Fruit fly (Drosophila melanogaster) whole organism, embryonic: ENCODE measurements around the gene IRSp53.

Experiments used
- Abd-B ChIP-seq: fragments of 200-800 bp; sonication (Bioruptor generic); optimal IDR thresholded peaks from 2 replicates; lab custom pipeline; 2018; ENCODE audit warnings: missing biosample characterization, mild to moderate bottlenecking, missing genetic modification characterization, moderate library complexity
- CG10209 ChIP-seq: fragments of 200-800 bp; sonication (Bioruptor generic); optimal IDR thresholded peaks from 3 replicates; lab custom pipeline; 2017; ENCODE audit warnings: missing biosample characterization, mild to moderate bottlenecking, missing genetic modification characterization, missing genetic modification reagents
- CG1024 ChIP-seq: fragments of 200-800 bp; sonication (Bioruptor generic); IDR thresholded peaks from 2 replicates; pipeline ENCODE4 v1.3.6; 2022; ENCODE audit warnings: missing biosample characterization, missing genetic modification characterization
- CG12071 ChIP-seq: fragments of 200-800 bp; sonication (Bioruptor generic); optimal IDR thresholded peaks from 3 replicates; lab custom pipeline; 2018; ENCODE audit warnings: missing biosample characterization, mild to moderate bottlenecking, missing genetic modification characterization
- CG1233 ChIP-seq: fragments of 200-800 bp; sonication (Bioruptor generic); optimal IDR thresholded peaks from 4 replicates; lab custom pipeline; 2018; ENCODE audit warnings: missing biosample characterization, mild to moderate bottlenecking, missing genetic modification characterization
- CG14710 ChIP-seq: fragments of 200-800 bp; sonication (Bioruptor generic); optimal IDR thresholded peaks from 3 replicates; lab custom pipeline; 2019; ENCODE audit warnings: missing biosample characterization, mild to moderate bottlenecking, missing genetic modification characterization, moderate library complexity
- CG17186 ChIP-seq: fragments of 200-800 bp; sonication (Bioruptor generic); optimal IDR thresholded peaks from 3 replicates; lab custom pipeline; 2017; ENCODE audit warnings: missing biosample characterization, missing genetic modification reagents, missing genetic modification characterization
- CG17359 ChIP-seq: fragments of 200-800 bp; sonication (Bioruptor generic); optimal IDR thresholded peaks from 3 replicates; lab custom pipeline; 2018; ENCODE audit warnings: missing biosample characterization, mild to moderate bottlenecking, missing genetic modification characterization, moderate library complexity
- CG2120 ChIP-seq: fragments of 200-800 bp; sonication (Bioruptor generic); optimal IDR thresholded peaks from 3 replicates; lab custom pipeline; 2016; ENCODE audit warnings: missing biosample characterization, missing genetic modification characterization
- CG32532 ChIP-seq: fragments of 200-800 bp; sonication (Bioruptor generic); IDR thresholded peaks from 2 replicates; pipeline ENCODE4 v1.3.6; 2022; ENCODE audit warnings: missing biosample characterization, missing genetic modification characterization
- CG3407 ChIP-seq: fragments of 200-800 bp; sonication (Bioruptor generic); optimal IDR thresholded peaks from 2 replicates; lab custom pipeline; 2018; ENCODE audit warnings: missing biosample characterization, mild to moderate bottlenecking, missing genetic modification characterization
- CG3995 ChIP-seq: fragments of 200-800 bp; sonication (Bioruptor generic); optimal IDR thresholded peaks from 3 replicates; lab custom pipeline; 2016; ENCODE audit warnings: missing biosample characterization, missing genetic modification characterization
- Dfd ChIP-seq, 2 experiments: fragments of >200 bp; optimal IDR thresholded peaks; 2 replicates each; lab custom pipeline; 2017; ENCODE audit warnings: missing biosample characterization in 2 of 2, missing genetic modification characterization in 2 of 2
- Ets65A ChIP-seq: fragments of 200-800 bp; sonication (Bioruptor generic); peaks from one replicate; lab custom pipeline; 2016; ENCODE audit warnings: missing biosample characterization, missing genetic modification characterization
- Fer3 ChIP-seq: fragments of 200-800 bp; sonication (Bioruptor generic); optimal IDR thresholded peaks from 2 replicates; lab custom pipeline; 2018; ENCODE audit warnings: missing biosample characterization, mild to moderate bottlenecking, missing genetic modification characterization, moderate library complexity
- Med ChIP-seq: fragments of 200-800 bp; sonication (Bioruptor generic); peaks from one replicate; lab custom pipeline; 2016; ENCODE audit warnings: missing biosample characterization, missing genetic modification characterization, mild to moderate bottlenecking, inconsistent platforms, moderate library complexity
- Meics ChIP-seq: fragments of 200-800 bp; sonication (Bioruptor generic); optimal IDR thresholded peaks from 2 replicates; lab custom pipeline; 2017; ENCODE audit warnings: missing biosample characterization, mild to moderate bottlenecking, missing genetic modification characterization
- NC2β ChIP-seq: fragments of 200-800 bp; sonication (Bioruptor generic); optimal IDR thresholded peaks from 2 replicates; lab custom pipeline; 2016; ENCODE audit warnings: missing biosample characterization, missing genetic modification characterization
- NFAT ChIP-seq: fragments of 200-800 bp; sonication (Bioruptor generic); IDR thresholded peaks from 2 replicates; pipeline ENCODE4 v1.3.6; 2022; ENCODE audit warnings: missing biosample characterization, missing genetic modification characterization
- NfI ChIP-seq: fragments of 200-800 bp; sonication (Bioruptor generic); optimal IDR thresholded peaks from 3 replicates; lab custom pipeline; 2018; ENCODE audit warnings: missing biosample characterization, mild to moderate bottlenecking, missing genetic modification characterization, moderate library complexity
- Taf1 ChIP-seq: fragments of 200-800 bp; sonication (Bioruptor generic); IDR thresholded peaks from 2 replicates; pipeline ENCODE4 v1.3.6; 2022; ENCODE audit warnings: missing biosample characterization, missing genetic modification characterization
- bbx ChIP-seq: fragments of 200-800 bp; sonication (Bioruptor generic); IDR thresholded peaks from 2 replicates; pipeline ENCODE4 v1.3.6; 2022; ENCODE audit warnings: missing biosample characterization, missing genetic modification characterization; ENCODE audit not compliant: partially characterized antibody
- bcd ChIP-seq: fragments of 200-800 bp; sonication (Bioruptor generic); optimal IDR thresholded peaks from 2 replicates; lab custom pipeline; 2017; ENCODE audit warnings: missing biosample characterization, mild to moderate bottlenecking, missing genetic modification characterization
- btn ChIP-seq: fragments of 200-800 bp; sonication (Bioruptor generic); optimal IDR thresholded peaks from 2 replicates; lab custom pipeline; 2016; ENCODE audit warnings: missing biosample characterization, missing genetic modification characterization
- cad ChIP-seq: fragments of >200 bp; optimal IDR thresholded peaks from 2 replicates; lab custom pipeline; 2017; ENCODE audit warnings: missing biosample characterization, missing genetic modification characterization
- cas ChIP-seq: fragments of 200-800 bp; sonication (Bioruptor generic); IDR thresholded peaks from 2 replicates; pipeline ENCODE4 v1.3.6; 2022; ENCODE audit warnings: missing biosample characterization, missing genetic modification characterization
- caup ChIP-seq: fragments of 200-800 bp; sonication (Bioruptor generic); optimal IDR thresholded peaks from 3 replicates; lab custom pipeline; 2017; ENCODE audit warnings: missing biosample characterization, mild to moderate bottlenecking, missing genetic modification characterization, moderate library complexity; ENCODE audit not compliant: severe bottlenecking
- da ChIP-seq: fragments of 200-800 bp; sonication (Bioruptor generic); optimal IDR thresholded peaks from 2 replicates; lab custom pipeline; 2016; ENCODE audit warnings: missing biosample characterization, missing genetic modification characterization
- dm ChIP-seq: fragments of 200-800 bp; sonication (Bioruptor generic); optimal IDR thresholded peaks from 3 replicates; lab custom pipeline; 2016; ENCODE audit warnings: missing biosample characterization, missing genetic modification characterization
- dysf ChIP-seq: fragments of 200-800 bp; sonication (Bioruptor generic); IDR thresholded peaks from 3 replicates; pipeline ENCODE4 v1.3.6; 2022; ENCODE audit warnings: missing biosample characterization, missing genetic modification characterization
- en ChIP-seq: fragments of 200-800 bp; sonication (Bioruptor generic); optimal IDR thresholded peaks from 2 replicates; lab custom pipeline; 2016; ENCODE audit warnings: missing biosample characterization, missing genetic modification characterization
- gem ChIP-seq: fragments of 200-800 bp; sonication (Bioruptor generic); optimal IDR thresholded peaks from 2 replicates; lab custom pipeline; 2019; ENCODE audit warnings: missing biosample characterization, mild to moderate bottlenecking, missing genetic modification characterization, moderate library complexity
- grau ChIP-seq: fragments of 200-800 bp; optimal IDR thresholded peaks from 3 replicates; lab custom pipeline; 2019; ENCODE audit warnings: missing biosample characterization, mild to moderate bottlenecking, missing genetic modification characterization, moderate library complexity
- her ChIP-seq: fragments of 200-800 bp; sonication (Bioruptor generic); optimal IDR thresholded peaks from 2 replicates; lab custom pipeline; 2016; ENCODE audit warnings: missing biosample characterization, missing genetic modification characterization
- hkb ChIP-seq, 2 experiments: fragments of 200-800 bp in 1 of 2; fragments of >200 bp in 1 of 2; sonication (Bioruptor generic) in 1 of 2; IDR thresholded peaks in 1 of 2; optimal IDR thresholded peaks in 1 of 2; 2 replicates each; pipeline versions ENCODE4 v1.3.6 to Lab custom; 2017 to 2022; ENCODE audit warnings: missing biosample characterization in 1 of 2, missing genetic modification characterization in 1 of 2
- jigr1 ChIP-seq: fragments of 200-800 bp; sonication (Bioruptor generic); IDR thresholded peaks from 3 replicates; pipeline ENCODE4 v1.3.6; 2022; ENCODE audit warnings: missing biosample characterization, missing genetic modification characterization
- lab ChIP-seq: fragments of 200-800 bp; sonication (Bioruptor generic); optimal IDR thresholded peaks from 3 replicates; lab custom pipeline; 2017; ENCODE audit warnings: missing biosample characterization, missing genetic modification characterization, mild to moderate bottlenecking, moderate library complexity, missing genetic modification reagents
- luna ChIP-seq: fragments of 200-800 bp; sonication (Bioruptor generic); optimal IDR thresholded peaks from 2 replicates; lab custom pipeline; 2016; ENCODE audit warnings: missing biosample characterization, missing genetic modification characterization
- mam ChIP-seq: fragments of 200-800 bp; sonication (Bioruptor generic); optimal IDR thresholded peaks from 3 replicates; lab custom pipeline; 2016; ENCODE audit warnings: missing biosample characterization, missing genetic modification characterization
- nau ChIP-seq: fragments of 200-800 bp; sonication (Bioruptor generic); optimal IDR thresholded peaks from 3 replicates; lab custom pipeline; 2017; ENCODE audit warnings: missing biosample characterization, mild to moderate bottlenecking, missing genetic modification characterization, missing genetic modification reagents
- pum ChIP-seq: fragments of 200-800 bp; sonication (Bioruptor generic); optimal IDR thresholded peaks from 2 replicates; lab custom pipeline; 2016; ENCODE audit warnings: missing biosample characterization, missing genetic modification characterization
- pzg ChIP-seq: fragments of 200-800 bp; sonication (Bioruptor generic); optimal IDR thresholded peaks from 3 replicates; lab custom pipeline; 2018; ENCODE audit warnings: missing biosample characterization, mild to moderate bottlenecking, missing genetic modification characterization, moderate library complexity
- row ChIP-seq: fragments of 200-800 bp; sonication (Bioruptor generic); IDR thresholded peaks from 3 replicates; pipeline ENCODE4 v1.3.6; 2022; ENCODE audit warnings: missing biosample characterization, missing genetic modification characterization
- slbo ChIP-seq: fragments of 200-800 bp; sonication (Bioruptor generic); IDR thresholded peaks from 2 replicates; pipeline ENCODE4 v1.3.6; 2022; ENCODE audit warnings: missing biosample characterization, missing genetic modification characterization
- trem ChIP-seq: fragments of 200-800 bp; optimal IDR thresholded peaks from 3 replicates; lab custom pipeline; 2019; ENCODE audit warnings: missing biosample characterization, mild to moderate bottlenecking, missing genetic modification characterization, moderate library complexity
- ttk ChIP-seq: fragments of 200-800 bp; sonication (Bioruptor generic); IDR thresholded peaks from 2 replicates; pipeline ENCODE4 v2.1.2; 2022; ENCODE audit warnings: missing biosample characterization, missing genetic modification characterization
- usp ChIP-seq: fragments of >200 bp; optimal IDR thresholded peaks from 2 replicates; lab custom pipeline; 2017; ENCODE audit warnings: missing biosample characterization, missing genetic modification characterization
- zen ChIP-seq: fragments of 200-800 bp; sonication (Bioruptor generic); optimal IDR thresholded peaks from 3 replicates; lab custom pipeline; 2018; ENCODE audit warnings: missing biosample characterization, mild to moderate bottlenecking, missing genetic modification characterization, moderate library complexity
- zfh2 ChIP-seq: fragments of 200-800 bp; sonication (Bioruptor generic); optimal IDR thresholded peaks from 2 replicates; lab custom pipeline; 2016; ENCODE audit warnings: missing biosample characterization, missing genetic modification characterization

IRSp53 gene

dm6 chr3L:11125636-11126532 is 10.0 kb upstream of the IRSp53 start:
- TF ChIP-seq CG12071 (GFP tag; lab: Kevin White, UChicago) (no peak), CG3995 (GFP tag; lab: Kevin White, UChicago) (no peak), luna (GFP tag; lab: Kevin White, UChicago) (no peak), btn (GFP tag; lab: Kevin White, UChicago) (no peak), CG17186 (GFP tag; lab: Kevin White, UChicago) (no peak), nau (GFP tag; lab: Kevin White, UChicago) (no peak), hkb (optimal IDR thresholded peaks at IDR 0.05; lab: Kevin White, UChicago) (no peak), hkb (GFP tag; IDR thresholded peaks at IDR 0.05; lab: Robert Waterston, UW) (no peak), NfI (GFP tag; lab: Kevin White, UChicago) (no peak), lab (GFP tag; lab: Kevin White, UChicago) (peak; percentile 60), Dfd (GFP tag; optimal IDR thresholded peaks at IDR 0.05; lab: Kevin White, UChicago) (no peak), Med (peak; percentile 79), CG17359 (tag; lab: Kevin White, UChicago) (no peak), grau (tag; lab: Kevin White, UChicago) (peak; percentile 81), row (peak; percentile 16; the same call in 1 of the 3 replicates), en (GFP tag; lab: Kevin White, UChicago) (no peak), dysf (0 out of 3 replicates have a peak, but pooled peaks have one; percentile 29), usp (GFP tag; lab: Kevin White, UChicago) (no peak), Ets65A (no peak), NFAT (0 out of 2 replicates have a peak, but pooled peaks have one; percentile 16), zen (tag; lab: Kevin White, UChicago) (peak; percentile 20), gem (tag; lab: Kevin White, UChicago) (peak; percentile 43), CG1024 (GFP tag; lab: Robert Waterston, UW) (no peak), cad (GFP tag; lab: Kevin White, UChicago) (peak; percentile 36), da (no peak), cas (GFP tag; lab: Robert Waterston, UW) (no peak), trem (tag; lab: Kevin White, UChicago) (peak; percentile 55), CG3407 (GFP tag; lab: Kevin White, UChicago) (no peak), Abd-B (GFP tag; lab: Kevin White, UChicago) (no peak), caup (GFP tag; lab: Kevin White, UChicago) (peak; percentile 22), slbo (GFP tag; lab: Robert Waterston, UW) (no peak), jigr1 (GFP tag; lab: Robert Waterston, UW) (no peak), pum (GFP tag; lab: Kevin White, UChicago) (no peak), NC2β (GFP tag; lab: Kevin White, UChicago) (no peak), CG32532 (peak; percentile 54), her (GFP tag; lab: Kevin White, UChicago) (no peak), CG10209 (GFP tag; lab: Kevin White, UChicago) (no peak), dm (no peak), CG2120 (GFP tag; lab: Kevin White, UChicago) (peak; percentile 58), Fer3 (peak; percentile 14), CG14710 (tag; lab: Kevin White, UChicago) (no peak), ttk (GFP tag; lab: Robert Waterston, UW) (no peak), CG1233 (GFP tag; lab: Kevin White, UChicago) (no peak), Taf1 (GFP tag; lab: Robert Waterston, UW) (0 out of 2 replicates have a peak, but pooled peaks have one; percentile 20), pzg (GFP tag; lab: Kevin White, UChicago) (no peak), zfh2 (GFP tag; lab: Kevin White, UChicago) (peak; percentile 23), Meics (GFP tag; lab: Kevin White, UChicago) (peak; percentile 26), mam (GFP tag; lab: Kevin White, UChicago) (peak; percentile 16), bbx (peak; percentile 29; the same call in 1 of the 2 replicates), bcd (GFP tag; lab: Kevin White, UChicago) (peak; percentile 15)
